Worm (Caenorhabditis elegans) whole organism, L2 larva: ENCODE data around the gene ttr-48.
A peak's percentile ranks its signal among the peaks of the same experiment; 100 is the strongest.

ENCODE experiments used
- C34F6.9 ChIP-seq: fragments of 150-350 bp; optimal IDR thresholded peaks from 2 replicates; lab custom pipeline; 2014; ENCODE audit warnings: missing biosample characterization, missing genetic modification characterization
- F13H6.1 ChIP-seq: sonication (generic microtip); optimal IDR thresholded peaks from 2 replicates; lab custom pipeline; 2016; ENCODE audit warnings: missing genetic modification characterization, missing compliant biosample characterization
- R02D3.7 ChIP-seq: fragments of 150-350 bp; optimal IDR thresholded peaks from 2 replicates; lab custom pipeline; 2014; ENCODE audit warnings: missing biosample characterization, missing genetic modification characterization
- Y55F3AM.14 ChIP-seq: fragments of 200-800 bp; sonication (Bioruptor generic); optimal IDR thresholded peaks from 2 replicates; lab custom pipeline; 2018; ENCODE audit warnings: mild to moderate bottlenecking, missing genetic modification characterization, missing compliant biosample characterization
- ZK546.5 ChIP-seq: sonication (generic microtip); optimal IDR thresholded peaks from 2 replicates; lab custom pipeline; 2017; ENCODE audit warnings: missing biosample characterization, missing genetic modification characterization
- alr-1 ChIP-seq: fragments of 150-350 bp; optimal IDR thresholded peaks from 2 replicates; lab custom pipeline; 2014; ENCODE audit warnings: missing biosample characterization, missing genetic modification characterization
- ama-1 ChIP-seq: fragments of 150-350 bp; optimal IDR thresholded peaks from 2 replicates; lab custom pipeline; 2018; ENCODE audit warnings: inconsistent platforms
- ceh-16 ChIP-seq: fragments of 150-350 bp; optimal IDR thresholded peaks from 2 replicates; lab custom pipeline; 2014; ENCODE audit warnings: missing biosample characterization, missing genetic modification characterization
- crh-2 ChIP-seq: sonication (generic microtip); optimal IDR thresholded peaks from 2 replicates; lab custom pipeline; 2017; ENCODE audit warnings: missing biosample characterization, missing genetic modification characterization
- dmd-4 ChIP-seq: sonication (generic microtip); optimal IDR thresholded peaks from 2 replicates; lab custom pipeline; 2017; ENCODE audit warnings: missing biosample characterization, missing genetic modification characterization
- egl-27 ChIP-seq: sonication (generic microtip); optimal IDR thresholded peaks from 3 replicates; lab custom pipeline; 2017; ENCODE audit warnings: missing biosample characterization, missing genetic modification reagents, missing genetic modification characterization
- fos-1 ChIP-seq: fragments of 150-350 bp; optimal IDR thresholded peaks from 2 replicates; lab custom pipeline; 2014; ENCODE audit warnings: missing biosample characterization, missing genetic modification characterization
- gmeb-1 ChIP-seq: fragments of 150-350 bp; optimal IDR thresholded peaks from 2 replicates; lab custom pipeline; 2014; ENCODE audit warnings: missing biosample characterization, missing genetic modification characterization
- lin-11 ChIP-seq: fragments of 150-350 bp; sonication (generic microtip); optimal IDR thresholded peaks from 2 replicates; lab custom pipeline; 2014; ENCODE audit warnings: missing biosample characterization, missing genetic modification characterization, inconsistent platforms, mixed read lengths
- lin-13 ChIP-seq: fragments of 150-350 bp; optimal IDR thresholded peaks from 2 replicates; lab custom pipeline; 2014; ENCODE audit warnings: missing biosample characterization, missing genetic modification reagents, missing genetic modification characterization
- lin-39 ChIP-seq: fragments of 150-350 bp; optimal IDR thresholded peaks from 2 replicates; lab custom pipeline; 2014; ENCODE audit warnings: missing biosample characterization, missing genetic modification reagents, missing genetic modification characterization
- lsy-2 ChIP-seq, 2 experiments: fragments of 150-350 bp in 1 of 2; sonication (generic microtip) in 1 of 2; optimal IDR thresholded peaks; 2 replicates each; lab custom pipeline; 2014 to 2017; ENCODE audit warnings: missing biosample characterization in 2 of 2, missing genetic modification characterization in 2 of 2
- mab-5 ChIP-seq: fragments of 150-350 bp; optimal IDR thresholded peaks from 2 replicates; lab custom pipeline; 2014; ENCODE audit warnings: missing biosample characterization, missing genetic modification characterization
- mdl-1 ChIP-seq, 2 experiments: fragments of 150-350 bp in 1 of 2; sonication (generic microtip) in 1 of 2; optimal IDR thresholded peaks; 2 replicates each; lab custom pipeline; 2017; ENCODE audit warnings: missing biosample characterization in 2 of 2, missing genetic modification characterization in 2 of 2
- nhr-10 ChIP-seq: sonication (generic microtip); optimal IDR thresholded peaks from 2 replicates; lab custom pipeline; 2017; ENCODE audit warnings: missing biosample characterization, missing genetic modification characterization
- nhr-11 ChIP-seq: fragments of 150-350 bp; optimal IDR thresholded peaks from 2 replicates; lab custom pipeline; 2014; ENCODE audit warnings: missing biosample characterization, missing genetic modification characterization
- nhr-129 ChIP-seq: fragments of 150-350 bp; optimal IDR thresholded peaks from 2 replicates; lab custom pipeline; 2014; ENCODE audit warnings: missing biosample characterization, missing genetic modification characterization
- nhr-237 ChIP-seq: fragments of 150-350 bp; optimal IDR thresholded peaks from 2 replicates; lab custom pipeline; 2014; ENCODE audit warnings: missing biosample characterization, missing genetic modification characterization
- nhr-25 ChIP-seq: fragments of 150-350 bp; sonication (generic microtip); optimal IDR thresholded peaks from 3 replicates; lab custom pipeline; 2014; ENCODE audit warnings: missing biosample characterization, missing genetic modification characterization
- nhr-77 ChIP-seq: fragments of 150-350 bp; optimal IDR thresholded peaks from 2 replicates; lab custom pipeline; 2014; ENCODE audit warnings: missing biosample characterization, missing genetic modification characterization
- skn-1 ChIP-seq: sonication (generic microtip); optimal IDR thresholded peaks from 2 replicates; lab custom pipeline; 2017; ENCODE audit warnings: missing biosample characterization, missing genetic modification characterization
- sma-3 ChIP-seq: sonication (generic microtip); optimal IDR thresholded peaks from 2 replicates; lab custom pipeline; 2016; ENCODE audit warnings: missing genetic modification reagents, missing genetic modification characterization, missing compliant biosample characterization
- sma-9 ChIP-seq, 2 experiments: fragments of 150-350 bp in 1 of 2; sonication (generic microtip) in 1 of 2; optimal IDR thresholded peaks; 2 replicates each; lab custom pipeline; 2014 to 2016; ENCODE audit warnings: missing genetic modification characterization in 2 of 2, mild to moderate bottlenecking in 1 of 2, missing biosample characterization in 1 of 2, missing compliant biosample characterization in 1 of 2, missing genetic modification reagents in 1 of 2, moderate library complexity in 1 of 2
- unc-39 ChIP-seq: fragments of 150-350 bp; optimal IDR thresholded peaks from 2 replicates; lab custom pipeline; 2014; ENCODE audit warnings: missing biosample characterization, missing genetic modification characterization
- unc-55 ChIP-seq: fragments of 150-350 bp; sonication (generic microtip); optimal IDR thresholded peaks from 3 replicates; lab custom pipeline; 2014; ENCODE audit warnings: missing biosample characterization, missing genetic modification reagents, missing genetic modification characterization
- unc-62 ChIP-seq: fragments of 150-350 bp; optimal IDR thresholded peaks from 2 replicates; lab custom pipeline; 2014; ENCODE audit warnings: missing biosample characterization, missing genetic modification reagents, missing genetic modification characterization
- ztf-4 ChIP-seq: fragments of 150-350 bp; optimal IDR thresholded peaks from 2 replicates; lab custom pipeline; 2014; ENCODE audit warnings: missing biosample characterization, missing genetic modification characterization

The ttr-48 gene

ce11 chrX:3835632-3836031 is 6.6 kb downstream of the ttr-48 start:
- TF ChIP-seq mdl-1 (tag; optimal IDR thresholded peaks at IDR 0.05; lab: Kevin White, UChicago), result no peak
- peak; percentile 38 for TF ChIP-seq nhr-25 (tag; lab: Kevin White, UChicago)

- peak; percentile 14 for TF ChIP-seq egl-27 (tag; lab: Kevin White, UChicago)
- no peak for TF ChIP-seq Y55F3AM.14
- peak; percentile 24 for TF ChIP-seq nhr-129 (tag; lab: Kevin White, UChicago)
- no peak for TF ChIP-seq nhr-10 (tag; lab: Kevin White, UChicago)
- TF ChIP-seq ztf-4 (tag; lab: Kevin White, UChicago), result no peak
- TF ChIP-seq F13H6.1 (tag; lab: Kevin White, UChicago), result peak; percentile 54
- TF ChIP-seq lin-39 (tag; lab: Kevin White, UChicago), result no peak
- peak; percentile 39 for TF ChIP-seq sma-9 (GFP tag; optimal IDR thresholded peaks at IDR 0.05; lab: Kevin White, UChicago)
- TF ChIP-seq sma-9 (tag; optimal IDR thresholded peaks at IDR 0.05; lab: Kevin White, UChicago), result no peak
- no peak for TF ChIP-seq ZK546.5 (tag; lab: Kevin White, UChicago)
- TF ChIP-seq unc-55 (GFP tag; lab: Kevin White, UChicago), result no peak
- no peak for TF ChIP-seq C34F6.9 (tag; lab: Kevin White, UChicago)
Measured at ce11 chrX:3833964-3834840, 8.0 kb downstream of the ttr-48 start.

- peak; percentile 19 for TF ChIP-seq C34F6.9 (tag; lab: Kevin White, UChicago)
- TF ChIP-seq nhr-25 (tag; lab: Kevin White, UChicago), result peak; percentile 52
- TF ChIP-seq crh-2, result peak; percentile 87
- TF ChIP-seq ama-1 (lab: Kevin White, UChicago), result peak; percentile 52
- no peak for TF ChIP-seq lin-13 (GFP tag; lab: Kevin White, UChicago)
- peak in 1 of 2 experiments; percentile 46 for TF ChIP-seq lsy-2 (tag; optimal IDR thresholded peaks at IDR 0.05; lab: Kevin White, UChicago)
- peak; percentile 54 for TF ChIP-seq nhr-129 (tag; lab: Kevin White, UChicago)
- TF ChIP-seq ztf-4 (tag; lab: Kevin White, UChicago), result no peak
- peak; percentile 18 for TF ChIP-seq egl-27 (tag; lab: Kevin White, UChicago)
- peak; percentile 47 for TF ChIP-seq fos-1 (tag; lab: Kevin White, UChicago)
- peak; percentile 47 for TF ChIP-seq gmeb-1 (tag; lab: Kevin White, UChicago)
- TF ChIP-seq alr-1 (tag; lab: Kevin White, UChicago), result no peak
- TF ChIP-seq lin-11 (tag; lab: Kevin White, UChicago), result no peak
- no peak for TF ChIP-seq nhr-237 (tag; lab: Kevin White, UChicago)
- TF ChIP-seq sma-3 (GFP tag; lab: Kevin White, UChicago), result peak; percentile 48
- TF ChIP-seq F13H6.1 (tag; lab: Kevin White, UChicago), result peak; percentile 47
- no peak for TF ChIP-seq nhr-11 (tag; lab: Kevin White, UChicago)
- TF ChIP-seq sma-9 (GFP tag; optimal IDR thresholded peaks at IDR 0.05; lab: Kevin White, UChicago), result peak; percentile 68
- TF ChIP-seq sma-9 (tag; optimal IDR thresholded peaks at IDR 0.05; lab: Kevin White, UChicago), result no peak
- TF ChIP-seq mab-5 (tag; lab: Kevin White, UChicago), result no peak
- no peak for TF ChIP-seq unc-62 (GFP tag; lab: Kevin White, UChicago)
Measured at ce11 chrX:3832059-3832641, 10.1 kb downstream of the ttr-48 start.

ce11 chrX:3830872-3831271 is 11.4 kb downstream of the ttr-48 start:
- TF ChIP-seq ceh-16, result no peak
- TF ChIP-seq nhr-129 (tag; lab: Kevin White, UChicago), result peak; percentile 2

- TF ChIP-seq gmeb-1 (tag; lab: Kevin White, UChicago), result peak; percentile 52
- TF ChIP-seq crh-2, result peak; percentile 94
- TF ChIP-seq unc-39 (tag; lab: Kevin White, UChicago), result no peak
- TF ChIP-seq nhr-129 (tag; lab: Kevin White, UChicago), result peak; percentile 37
- TF ChIP-seq sma-9 (GFP tag; optimal IDR thresholded peaks at IDR 0.05; lab: Kevin White, UChicago), result peak; percentile 72
- no peak for TF ChIP-seq sma-9 (tag; optimal IDR thresholded peaks at IDR 0.05; lab: Kevin White, UChicago)
- TF ChIP-seq lsy-2 (tag; optimal IDR thresholded peaks at IDR 0.05; lab: Kevin White, UChicago), result peak in 1 of 2 experiments; percentile 32
- no peak for TF ChIP-seq nhr-10 (tag; lab: Kevin White, UChicago)
- TF ChIP-seq R02D3.7, result no peak
- TF ChIP-seq F13H6.1 (tag; lab: Kevin White, UChicago), result peak; percentile 54
- no peak for TF ChIP-seq dmd-4
- peak; percentile 37 for TF ChIP-seq sma-3 (GFP tag; lab: Kevin White, UChicago)
- TF ChIP-seq fos-1 (tag; lab: Kevin White, UChicago), result peak; percentile 89
- TF ChIP-seq ceh-16, result no peak
- TF ChIP-seq nhr-77 (tag; lab: Kevin White, UChicago), result no peak
- no peak for TF ChIP-seq Y55F3AM.14
- peak; percentile 9 for TF ChIP-seq skn-1
Measured at ce11 chrX:3829605-3830004, 12.6 kb downstream of the ttr-48 start.
